Worm (Caenorhabditis elegans) whole organism, L2 larva: Measurements from ENCODE around the gene sre-18.

Experiments used
- C34F6.9 ChIP-seq: fragments of 150-350 bp; optimal IDR thresholded peaks from 2 replicates; lab custom pipeline; 2014; ENCODE audit warnings: missing biosample characterization, missing genetic modification characterization
- F13H6.1 ChIP-seq: sonication (generic microtip); optimal IDR thresholded peaks from 2 replicates; lab custom pipeline; 2016; ENCODE audit warnings: missing genetic modification characterization, missing compliant biosample characterization
- R02D3.7 ChIP-seq: fragments of 150-350 bp; optimal IDR thresholded peaks from 2 replicates; lab custom pipeline; 2014; ENCODE audit warnings: missing biosample characterization, missing genetic modification characterization
- Y55F3AM.14 ChIP-seq: fragments of 200-800 bp; sonication (Bioruptor generic); optimal IDR thresholded peaks from 2 replicates; lab custom pipeline; 2018; ENCODE audit warnings: mild to moderate bottlenecking, missing genetic modification characterization, missing compliant biosample characterization
- ZK546.5 ChIP-seq: sonication (generic microtip); optimal IDR thresholded peaks from 2 replicates; lab custom pipeline; 2017; ENCODE audit warnings: missing biosample characterization, missing genetic modification characterization
- alr-1 ChIP-seq: fragments of 150-350 bp; optimal IDR thresholded peaks from 2 replicates; lab custom pipeline; 2014; ENCODE audit warnings: missing biosample characterization, missing genetic modification characterization
- ama-1 ChIP-seq: fragments of 150-350 bp; optimal IDR thresholded peaks from 2 replicates; lab custom pipeline; 2018; ENCODE audit warnings: inconsistent platforms
- ceh-82 ChIP-seq: fragments of 150-350 bp; optimal IDR thresholded peaks from 2 replicates; lab custom pipeline; 2014; ENCODE audit warnings: missing biosample characterization, missing genetic modification characterization
- crh-2 ChIP-seq: sonication (generic microtip); optimal IDR thresholded peaks from 2 replicates; lab custom pipeline; 2017; ENCODE audit warnings: missing biosample characterization, missing genetic modification characterization
- dmd-4 ChIP-seq: sonication (generic microtip); optimal IDR thresholded peaks from 2 replicates; lab custom pipeline; 2017; ENCODE audit warnings: missing biosample characterization, missing genetic modification characterization
- egl-27 ChIP-seq: sonication (generic microtip); optimal IDR thresholded peaks from 3 replicates; lab custom pipeline; 2017; ENCODE audit warnings: missing biosample characterization, missing genetic modification reagents, missing genetic modification characterization
- elt-1 ChIP-seq: fragments of 150-350 bp; optimal IDR thresholded peaks from 2 replicates; lab custom pipeline; 2014; ENCODE audit warnings: missing biosample characterization, missing genetic modification characterization
- elt-3 ChIP-seq: sonication (generic microtip); optimal IDR thresholded peaks from 2 replicates; lab custom pipeline; 2017; ENCODE audit warnings: missing biosample characterization, missing genetic modification characterization
- fos-1 ChIP-seq: fragments of 150-350 bp; optimal IDR thresholded peaks from 2 replicates; lab custom pipeline; 2014; ENCODE audit warnings: missing biosample characterization, missing genetic modification characterization
- gmeb-1 ChIP-seq: fragments of 150-350 bp; optimal IDR thresholded peaks from 2 replicates; lab custom pipeline; 2014; ENCODE audit warnings: missing biosample characterization, missing genetic modification characterization
- lin-11 ChIP-seq: fragments of 150-350 bp; sonication (generic microtip); optimal IDR thresholded peaks from 2 replicates; lab custom pipeline; 2014; ENCODE audit warnings: missing biosample characterization, missing genetic modification characterization, inconsistent platforms, mixed read lengths
- lin-13 ChIP-seq: fragments of 150-350 bp; optimal IDR thresholded peaks from 2 replicates; lab custom pipeline; 2014; ENCODE audit warnings: missing biosample characterization, missing genetic modification reagents, missing genetic modification characterization
- lin-39 ChIP-seq: fragments of 150-350 bp; optimal IDR thresholded peaks from 2 replicates; lab custom pipeline; 2014; ENCODE audit warnings: missing biosample characterization, missing genetic modification reagents, missing genetic modification characterization
- lsy-2 ChIP-seq, 2 experiments: fragments of 150-350 bp in 1 of 2; sonication (generic microtip) in 1 of 2; optimal IDR thresholded peaks; 2 replicates each; lab custom pipeline; 2014 to 2017; ENCODE audit warnings: missing biosample characterization in 2 of 2, missing genetic modification characterization in 2 of 2
- mab-5 ChIP-seq: fragments of 150-350 bp; optimal IDR thresholded peaks from 2 replicates; lab custom pipeline; 2014; ENCODE audit warnings: missing biosample characterization, missing genetic modification characterization
- mdl-1 ChIP-seq, 2 experiments: fragments of 150-350 bp in 1 of 2; sonication (generic microtip) in 1 of 2; optimal IDR thresholded peaks; 2 replicates each; lab custom pipeline; 2017; ENCODE audit warnings: missing biosample characterization in 2 of 2, missing genetic modification characterization in 2 of 2
- nhr-10 ChIP-seq: sonication (generic microtip); optimal IDR thresholded peaks from 2 replicates; lab custom pipeline; 2017; ENCODE audit warnings: missing biosample characterization, missing genetic modification characterization
- nhr-129 ChIP-seq: fragments of 150-350 bp; optimal IDR thresholded peaks from 2 replicates; lab custom pipeline; 2014; ENCODE audit warnings: missing biosample characterization, missing genetic modification characterization
- nhr-21 ChIP-seq: fragments of 150-350 bp; optimal IDR thresholded peaks from 2 replicates; lab custom pipeline; 2014; ENCODE audit warnings: missing biosample characterization, missing genetic modification characterization
- nhr-23 ChIP-seq: fragments of 150-350 bp; optimal IDR thresholded peaks from 2 replicates; lab custom pipeline; 2014; ENCODE audit warnings: missing biosample characterization, missing genetic modification reagents, missing genetic modification characterization
- nhr-237 ChIP-seq: fragments of 150-350 bp; optimal IDR thresholded peaks from 2 replicates; lab custom pipeline; 2014; ENCODE audit warnings: missing biosample characterization, missing genetic modification characterization
- nhr-6 ChIP-seq: fragments of 150-350 bp; optimal IDR thresholded peaks from 2 replicates; lab custom pipeline; 2014; ENCODE audit warnings: missing biosample characterization, missing genetic modification characterization
- nhr-77 ChIP-seq: fragments of 150-350 bp; optimal IDR thresholded peaks from 2 replicates; lab custom pipeline; 2014; ENCODE audit warnings: missing biosample characterization, missing genetic modification characterization
- sem-4 ChIP-seq: fragments of 150-350 bp; optimal IDR thresholded peaks from 2 replicates; lab custom pipeline; 2014; ENCODE audit warnings: missing biosample characterization, missing genetic modification reagents, missing genetic modification characterization
- skn-1 ChIP-seq: sonication (generic microtip); optimal IDR thresholded peaks from 2 replicates; lab custom pipeline; 2017; ENCODE audit warnings: missing biosample characterization, missing genetic modification characterization
- sma-3 ChIP-seq: sonication (generic microtip); optimal IDR thresholded peaks from 2 replicates; lab custom pipeline; 2016; ENCODE audit warnings: missing genetic modification reagents, missing genetic modification characterization, missing compliant biosample characterization
- sma-9 ChIP-seq, 2 experiments: fragments of 150-350 bp in 1 of 2; sonication (generic microtip) in 1 of 2; optimal IDR thresholded peaks; 2 replicates each; lab custom pipeline; 2014 to 2016; ENCODE audit warnings: missing genetic modification characterization in 2 of 2, mild to moderate bottlenecking in 1 of 2, missing biosample characterization in 1 of 2, missing compliant biosample characterization in 1 of 2, missing genetic modification reagents in 1 of 2, moderate library complexity in 1 of 2
- snpc-4 ChIP-seq: fragments of 150-350 bp; optimal IDR thresholded peaks from 2 replicates; lab custom pipeline; 2014; ENCODE audit warnings: missing biosample characterization, missing genetic modification characterization
- unc-39 ChIP-seq: fragments of 150-350 bp; optimal IDR thresholded peaks from 2 replicates; lab custom pipeline; 2014; ENCODE audit warnings: missing biosample characterization, missing genetic modification characterization
- unc-55 ChIP-seq: fragments of 150-350 bp; sonication (generic microtip); optimal IDR thresholded peaks from 3 replicates; lab custom pipeline; 2014; ENCODE audit warnings: missing biosample characterization, missing genetic modification reagents, missing genetic modification characterization
- unc-62 ChIP-seq: fragments of 150-350 bp; optimal IDR thresholded peaks from 2 replicates; lab custom pipeline; 2014; ENCODE audit warnings: missing biosample characterization, missing genetic modification reagents, missing genetic modification characterization
- zag-1 ChIP-seq: fragments of 150-350 bp; optimal IDR thresholded peaks from 2 replicates; lab custom pipeline; 2014; ENCODE audit warnings: missing biosample characterization, missing genetic modification characterization
- ztf-1 ChIP-seq: fragments of 200-800 bp; sonication (Bioruptor generic); conservative IDR thresholded peaks from 2 replicates; pipeline ENCODE4 v1.3.6; 2022; ENCODE audit warnings: missing genetic modification characterization, missing compliant biosample characterization
- ztf-4 ChIP-seq: fragments of 150-350 bp; optimal IDR thresholded peaks from 2 replicates; lab custom pipeline; 2014; ENCODE audit warnings: missing biosample characterization, missing genetic modification characterization

sre-18 gene

ce11 chrIV:12268272-12269045 lies 38.9 kb upstream of the sre-18 start, which contains the start of the genes ppm-1.H and rpl-34:
Gene ppm-1.H, minus strand, starts transcription at chrIV:12268322.
Gene rpl-34, plus strand, starts transcription at chrIV:12268995.
- TF ChIP-seq lin-11 (peak; percentile 59), skn-1 (tag; lab: Kevin White, UChicago) (no peak), ztf-1 (GFP tag; lab: Robert Waterston, UW) (no peak), unc-55 (GFP tag; lab: Kevin White, UChicago) (peak; percentile 95), alr-1 (tag; lab: Kevin White, UChicago) (no peak), F13H6.1 (peak; percentile 23), snpc-4 (tag; lab: Kevin White, UChicago) (peak; percentile 40), gmeb-1 (tag; lab: Kevin White, UChicago) (peak; percentile 42), ztf-4 (tag; lab: Kevin White, UChicago) (peak; percentile 17), C34F6.9 (tag; lab: Kevin White, UChicago) (peak; percentile 74), elt-1 (tag; lab: Kevin White, UChicago) (no peak), Y55F3AM.14 (GFP tag; lab: Kevin White, UChicago) (no peak), unc-39 (tag; lab: Kevin White, UChicago) (no peak), dmd-4 (no peak), fos-1 (tag; lab: Kevin White, UChicago) (peak; percentile 43), sem-4 (tag; lab: Kevin White, UChicago) (peak; percentile 18), mab-5 (no peak), zag-1 (peak; percentile 4), R02D3.7 (tag; lab: Kevin White, UChicago) (peak; percentile 45), mdl-1 (tag; optimal IDR thresholded peaks at IDR 0.05; lab: Kevin White, UChicago) (no peak), nhr-6 (tag; lab: Kevin White, UChicago) (no peak), nhr-129 (tag; lab: Kevin White, UChicago) (peak; percentile 98), sma-9 (GFP tag; optimal IDR thresholded peaks at IDR 0.05; lab: Kevin White, UChicago) (peak; percentile 51), sma-9 (tag; optimal IDR thresholded peaks at IDR 0.05; lab: Kevin White, UChicago) (no peak), lsy-2 (tag; optimal IDR thresholded peaks at IDR 0.05; lab: Kevin White, UChicago) (peak; percentile 89 to 98), egl-27 (tag; lab: Kevin White, UChicago) (peak; percentile 10), elt-3 (tag; lab: Kevin White, UChicago) (no peak), lin-13 (GFP tag; lab: Kevin White, UChicago) (peak; percentile 71), lin-39 (tag; lab: Kevin White, UChicago) (no peak), nhr-21 (peak; percentile 22), crh-2 (peak; percentile 74)

ce11 chrIV:12265877-12266276 lies 36.3 kb upstream of the sre-18 start:
- TF ChIP-seq nhr-237 (tag; lab: Kevin White, UChicago) (no peak), C34F6.9 (tag; lab: Kevin White, UChicago) (no peak), nhr-10 (tag; lab: Kevin White, UChicago) (no peak), ZK546.5 (tag; lab: Kevin White, UChicago) (no peak), nhr-77 (tag; lab: Kevin White, UChicago) (no peak), dmd-4 (no peak), R02D3.7 (tag; lab: Kevin White, UChicago) (no peak), lin-39 (tag; lab: Kevin White, UChicago) (no peak), snpc-4 (tag; lab: Kevin White, UChicago) (no peak), fos-1 (tag; lab: Kevin White, UChicago) (no peak), lin-13 (GFP tag; lab: Kevin White, UChicago) (no peak), unc-62 (GFP tag; lab: Kevin White, UChicago) (no peak), nhr-23 (tag; lab: Kevin White, UChicago) (no peak), crh-2 (no peak), ama-1 (lab: Kevin White, UChicago) (no peak), sma-3 (GFP tag; lab: Kevin White, UChicago) (no peak), unc-55 (GFP tag; lab: Kevin White, UChicago) (no peak), unc-39 (tag; lab: Kevin White, UChicago) (no peak), ceh-82 (tag; lab: Kevin White, UChicago) (no peak)
